Worm (Caenorhabditis elegans): ENCODE measurements around the gene let-653.

ce11 chrIV:11857159-11857565 lies 28.3 kb upstream of the let-653 start:
- no peak for TF ChIP-seq unc-39 (tag; optimal IDR thresholded peaks at IDR 0.05)
- no peak for TF ChIP-seq elt-3 (tag; optimal IDR thresholded peaks at IDR 0.05)
- no peak for TF ChIP-seq nhr-12 (tag; optimal IDR thresholded peaks at IDR 0.05)
- peak; percentile 75 for TF ChIP-seq pha-4 (tag; optimal IDR thresholded peaks at IDR 0.05)
- peak; percentile 19 for TF ChIP-seq sptf-1 (tag; optimal IDR thresholded peaks at IDR 0.05)
- TF ChIP-seq lin-13 (tag; optimal IDR thresholded peaks at IDR 0.05) = peak; percentile 67
- no peak for TF ChIP-seq ceh-43 (GFP tag; optimal IDR thresholded peaks at IDR 0.05)
- peak; percentile 37 for TF ChIP-seq ztf-11 (tag; optimal IDR thresholded peaks at IDR 0.05)
